Fruit fly (Drosophila melanogaster) whole organism, embryonic: Measurements from ENCODE around the gene RpS17.
A peak's percentile ranks its signal among the peaks of the same experiment; 100 is the strongest.

Experiments used
- Antp ChIP-seq: fragments of 200-800 bp; sonication (Bioruptor generic); optimal IDR thresholded peaks from 3 replicates; lab custom pipeline; 2016; ENCODE audit warnings: missing biosample characterization, missing genetic modification characterization
- Atf3 ChIP-seq: fragments of 200-800 bp; sonication (Bioruptor generic); optimal IDR thresholded peaks from 3 replicates; lab custom pipeline; 2016; ENCODE audit warnings: missing biosample characterization, missing genetic modification characterization
- BtbVII ChIP-seq: fragments of 200-800 bp; sonication (Bioruptor generic); optimal IDR thresholded peaks from 3 replicates; lab custom pipeline; 2017; ENCODE audit warnings: missing biosample characterization, mild to moderate bottlenecking, missing genetic modification characterization
- C15 ChIP-seq: fragments of 200-800 bp; sonication (Bioruptor generic); IDR thresholded peaks from 3 replicates; pipeline ENCODE4 v1.3.6; 2022; ENCODE audit warnings: missing biosample characterization, missing genetic modification characterization
- CG10267 ChIP-seq: fragments of 200-800 bp; sonication (Bioruptor generic); optimal IDR thresholded peaks from 2 replicates; lab custom pipeline; 2018; ENCODE audit warnings: missing biosample characterization, mild to moderate bottlenecking, missing genetic modification characterization, moderate library complexity
- CG10543 ChIP-seq: fragments of 200-800 bp; sonication (Bioruptor generic); optimal IDR thresholded peaks from 3 replicates; lab custom pipeline; 2017; ENCODE audit warnings: missing biosample characterization, mild to moderate bottlenecking, missing genetic modification characterization, moderate library complexity
- CG10959 ChIP-seq: fragments of 200-800 bp; sonication (Bioruptor generic); IDR thresholded peaks from 2 replicates; pipeline ENCODE4 v1.3.6; 2022; ENCODE audit warnings: missing biosample characterization, missing genetic modification characterization
- CG12769 ChIP-seq: fragments of 200-800 bp; sonication (Bioruptor generic); optimal IDR thresholded peaks from 2 replicates; lab custom pipeline; 2019; ENCODE audit warnings: missing biosample characterization, mild to moderate bottlenecking, missing genetic modification characterization, moderate library complexity
- CG13775 ChIP-seq: fragments of 200-800 bp; sonication (Bioruptor generic); optimal IDR thresholded peaks from 3 replicates; lab custom pipeline; 2017; ENCODE audit warnings: missing biosample characterization, mild to moderate bottlenecking, missing genetic modification characterization
- CG14965 ChIP-seq: fragments of 200-800 bp; sonication (Bioruptor generic); optimal IDR thresholded peaks from 2 replicates; lab custom pipeline; 2016; ENCODE audit warnings: missing biosample characterization, missing genetic modification characterization, borderline replicate concordance
- CG16815 ChIP-seq: fragments of 200-800 bp; sonication (Bioruptor generic); optimal IDR thresholded peaks from 3 replicates; lab custom pipeline; 2017; ENCODE audit warnings: missing biosample characterization, mild to moderate bottlenecking, missing genetic modification characterization
- CG16863 ChIP-seq: fragments of 200-800 bp; sonication (Bioruptor generic); optimal IDR thresholded peaks from 3 replicates; lab custom pipeline; 2016; ENCODE audit warnings: missing biosample characterization, missing genetic modification characterization
- CG30020 ChIP-seq: fragments of 200-800 bp; optimal IDR thresholded peaks from 2 replicates; lab custom pipeline; 2019; ENCODE audit warnings: missing biosample characterization, mild to moderate bottlenecking, missing genetic modification characterization, moderate library complexity
- CG4424 ChIP-seq: fragments of 200-800 bp; sonication (Bioruptor generic); optimal IDR thresholded peaks from 3 replicates; lab custom pipeline; 2016; ENCODE audit warnings: missing biosample characterization, missing genetic modification characterization
- CG6765 ChIP-seq: fragments of 200-800 bp; sonication (Bioruptor generic); optimal IDR thresholded peaks from 3 replicates; lab custom pipeline; 2017; ENCODE audit warnings: missing biosample characterization, mild to moderate bottlenecking, missing genetic modification characterization
- CG7928 ChIP-seq: fragments of 200-800 bp; sonication (Bioruptor generic); optimal IDR thresholded peaks from 2 replicates; lab custom pipeline; 2017; ENCODE audit warnings: missing biosample characterization, mild to moderate bottlenecking, missing genetic modification characterization
- CG8359 ChIP-seq: fragments of 200-800 bp; sonication (Bioruptor generic); optimal IDR thresholded peaks from 2 replicates; lab custom pipeline; 2017; ENCODE audit warnings: missing biosample characterization, mild to moderate bottlenecking, missing genetic modification characterization, borderline replicate concordance
- CG8388 ChIP-seq: fragments of 200-800 bp; sonication (Bioruptor generic); optimal IDR thresholded peaks from 2 replicates; lab custom pipeline; 2019; ENCODE audit warnings: missing biosample characterization, mild to moderate bottlenecking, missing genetic modification characterization, moderate library complexity
- CG8944 ChIP-seq: fragments of 200-800 bp; sonication (Bioruptor generic); optimal IDR thresholded peaks from 3 replicates; lab custom pipeline; 2016; ENCODE audit warnings: missing biosample characterization, missing genetic modification characterization
- CoRest ChIP-seq: fragments of 200-800 bp; sonication (Bioruptor generic); optimal IDR thresholded peaks from 3 replicates; lab custom pipeline; 2018; ENCODE audit warnings: missing biosample characterization, mild to moderate bottlenecking, missing genetic modification characterization, moderate library complexity
- D19A ChIP-seq: fragments of 200-800 bp; optimal IDR thresholded peaks from 3 replicates; lab custom pipeline; 2019; ENCODE audit warnings: missing biosample characterization, mild to moderate bottlenecking, missing genetic modification characterization, moderate library complexity
- Dbx ChIP-seq: fragments of 200-800 bp; sonication (Bioruptor generic); IDR thresholded peaks from 3 replicates; pipeline ENCODE4 v1.3.6; 2022; ENCODE audit warnings: missing biosample characterization, missing genetic modification characterization
- Deaf1 ChIP-seq: fragments of 200-800 bp; optimal IDR thresholded peaks from 3 replicates; lab custom pipeline; 2019; ENCODE audit warnings: missing biosample characterization, mild to moderate bottlenecking, missing genetic modification characterization, moderate library complexity
- Dll ChIP-seq: fragments of 200-800 bp; sonication (Bioruptor generic); IDR thresholded peaks from 4 replicates; pipeline ENCODE4 v1.3.6; 2022; ENCODE audit warnings: missing biosample characterization, missing genetic modification characterization; ENCODE audit not compliant: partially characterized antibody
- Hmx ChIP-seq: fragments of 200-800 bp; sonication (Bioruptor generic); optimal IDR thresholded peaks from 2 replicates; lab custom pipeline; 2016; ENCODE audit warnings: missing biosample characterization, missing genetic modification characterization
- Hr39 ChIP-seq: fragments of >200 bp; optimal IDR thresholded peaks from 2 replicates; lab custom pipeline; 2017
- Hsf ChIP-seq: fragments of 200-800 bp; sonication (Bioruptor generic); optimal IDR thresholded peaks from 3 replicates; lab custom pipeline; 2016; ENCODE audit warnings: missing biosample characterization, missing genetic modification characterization
- Jarid2 ChIP-seq: fragments of 200-800 bp; sonication (Bioruptor generic); optimal IDR thresholded peaks from 3 replicates; lab custom pipeline; 2017; ENCODE audit warnings: mild to moderate bottlenecking, missing biosample characterization, missing genetic modification reagents, missing genetic modification characterization
- MESR4 ChIP-seq: fragments of 200-800 bp; sonication (Bioruptor generic); optimal IDR thresholded peaks from 2 replicates; lab custom pipeline; 2018; ENCODE audit warnings: missing biosample characterization, mild to moderate bottlenecking, missing genetic modification characterization, moderate library complexity
- Mrtf ChIP-seq: fragments of 200-800 bp; sonication (Bioruptor generic); IDR thresholded peaks from 3 replicates; pipeline ENCODE4 v1.3.6; 2022; ENCODE audit warnings: missing biosample characterization, missing genetic modification characterization
- Nf-YC ChIP-seq: fragments of 200-800 bp; optimal IDR thresholded peaks from 3 replicates; lab custom pipeline; 2019; ENCODE audit warnings: missing biosample characterization, mild to moderate bottlenecking, missing genetic modification characterization, moderate library complexity
- Poxn ChIP-seq: fragments of 200-800 bp; sonication (Bioruptor generic); IDR thresholded peaks from 2 replicates; pipeline ENCODE4 v1.3.6; 2022; ENCODE audit warnings: missing biosample characterization, missing genetic modification characterization
- Rfx ChIP-seq: fragments of 200-800 bp; sonication (Bioruptor generic); IDR thresholded peaks from 2 replicates; pipeline ENCODE4 v1.3.6; 2022; ENCODE audit warnings: missing biosample characterization, missing genetic modification characterization
- Spps ChIP-seq: fragments of 200-800 bp; sonication (Bioruptor generic); optimal IDR thresholded peaks from 2 replicates; lab custom pipeline; 2018; ENCODE audit warnings: missing biosample characterization, mild to moderate bottlenecking, missing genetic modification characterization
- Xbp1 ChIP-seq: fragments of 200-800 bp; sonication (Bioruptor generic); optimal IDR thresholded peaks from 3 replicates; lab custom pipeline; 2016; ENCODE audit warnings: missing biosample characterization, mild to moderate bottlenecking, missing genetic modification characterization
- amos ChIP-seq: fragments of 200-800 bp; sonication (Bioruptor generic); IDR thresholded peaks from 2 replicates; pipeline ENCODE4 v1.3.6; 2022; ENCODE audit warnings: missing biosample characterization, missing genetic modification characterization; ENCODE audit not compliant: partially characterized antibody
- ap ChIP-seq: fragments of 200-800 bp; sonication (Bioruptor generic); IDR thresholded peaks from 2 replicates; pipeline ENCODE4 v1.3.6; 2022; ENCODE audit warnings: missing biosample characterization, missing genetic modification characterization
- bab2 ChIP-seq: fragments of 200-800 bp; sonication (Bioruptor generic); optimal IDR thresholded peaks from 2 replicates; lab custom pipeline; 2016; ENCODE audit warnings: missing biosample characterization, missing genetic modification characterization
- crc ChIP-seq: fragments of 200-800 bp; sonication (Bioruptor generic); optimal IDR thresholded peaks from 2 replicates; lab custom pipeline; 2016; ENCODE audit warnings: missing biosample characterization, missing genetic modification characterization
- dimm ChIP-seq: fragments of 200-800 bp; sonication (Bioruptor generic); IDR thresholded peaks from 2 replicates; pipeline ENCODE4 v1.3.6; 2022; ENCODE audit warnings: missing biosample characterization, missing genetic modification characterization
- dm ChIP-seq: fragments of 200-800 bp; sonication (Bioruptor generic); optimal IDR thresholded peaks from 3 replicates; lab custom pipeline; 2016; ENCODE audit warnings: missing biosample characterization, missing genetic modification characterization
- exex ChIP-seq: fragments of 200-800 bp; sonication (Bioruptor generic); optimal IDR thresholded peaks from 4 replicates; lab custom pipeline; 2018; ENCODE audit warnings: missing biosample characterization, mild to moderate bottlenecking, missing genetic modification characterization, moderate library complexity
- fru ChIP-seq: fragments of >200 bp; optimal IDR thresholded peaks from 2 replicates; lab custom pipeline; 2017
- fu2 ChIP-seq: fragments of 200-800 bp; sonication (Bioruptor generic); optimal IDR thresholded peaks from 2 replicates; lab custom pipeline; 2016; ENCODE audit warnings: missing biosample characterization, missing genetic modification characterization
- kni ChIP-seq: fragments of 200-800 bp; sonication (Bioruptor generic); optimal IDR thresholded peaks from 3 replicates; lab custom pipeline; 2017; ENCODE audit warnings: mild to moderate bottlenecking, missing biosample characterization, missing genetic modification reagents, missing genetic modification characterization
- knrl ChIP-seq: fragments of 200-800 bp; sonication (Bioruptor generic); IDR thresholded peaks from 3 replicates; pipeline ENCODE4 v1.3.6; 2022; ENCODE audit warnings: missing biosample characterization, missing genetic modification characterization; ENCODE audit not compliant: partially characterized antibody
- luna ChIP-seq: fragments of 200-800 bp; sonication (Bioruptor generic); optimal IDR thresholded peaks from 2 replicates; lab custom pipeline; 2016; ENCODE audit warnings: missing biosample characterization, missing genetic modification characterization
- prd ChIP-seq, 3 experiments: fragments of >200 bp in 2 of 3; fragments of 200-800 bp in 1 of 3; sonication (Bioruptor generic) in 1 of 3; optimal IDR thresholded peaks in 2 of 3; IDR thresholded peaks in 1 of 3; 2 replicates in 2 of 3; 3 replicates in 1 of 3; pipeline versions ENCODE4 v1.3.6 to Lab custom; 2017 to 2022; ENCODE audit warnings: missing biosample characterization in 1 of 3, missing genetic modification characterization in 1 of 3
- sens-2 ChIP-seq: fragments of 200-800 bp; sonication (Bioruptor generic); IDR thresholded peaks from 2 replicates; pipeline ENCODE4 v1.3.6; 2022; ENCODE audit warnings: missing biosample characterization, missing genetic modification characterization
- tna ChIP-seq: fragments of 200-800 bp; sonication (Bioruptor generic); IDR thresholded peaks from 2 replicates; pipeline ENCODE4 v1.3.6; 2022; ENCODE audit warnings: missing biosample characterization, missing genetic modification characterization; ENCODE audit not compliant: partially characterized antibody
- usp ChIP-seq: fragments of >200 bp; optimal IDR thresholded peaks from 2 replicates; lab custom pipeline; 2017; ENCODE audit warnings: missing biosample characterization, missing genetic modification characterization

The RpS17 gene

dm6 chr3L:9435315-9435714 lies 5.7 kb upstream of the RpS17 start, which contains the start of gene CG42526 (continued):
- TF ChIP-seq CG13775 (GFP tag; lab: Kevin White, UChicago) (peak; percentile 1), Spps (tag; lab: Kevin White, UChicago) (no peak), C15 (GFP tag; lab: Robert Waterston, UW) (no peak), CG30020 (tag; lab: Kevin White, UChicago) (no peak), tna (GFP tag; lab: Robert Waterston, UW) (no peak), Antp (GFP tag; lab: Kevin White, UChicago) (peak; percentile 50), Jarid2 (GFP tag; lab: Kevin White, UChicago) (no peak), fru (lab: Kevin White, UChicago) (no peak), CG8944 (GFP tag; lab: Kevin White, UChicago) (peak; percentile 30), CG10959 (GFP tag; lab: Robert Waterston, UW) (no peak), CG4424 (GFP tag; lab: Kevin White, UChicago) (no peak), amos (GFP tag; lab: Robert Waterston, UW) (peak; percentile 44; the same call in 1 of the 2 replicates), BtbVII (GFP tag; lab: Kevin White, UChicago) (no peak), MESR4 (GFP tag; lab: Kevin White, UChicago) (peak; percentile 22), exex (tag; lab: Kevin White, UChicago) (no peak), usp (GFP tag; lab: Kevin White, UChicago) (no peak), CG12769 (tag; lab: Kevin White, UChicago) (peak; percentile 56), bab2 (GFP tag; lab: Kevin White, UChicago) (peak; percentile 56), dimm (no peak), CG14965 (GFP tag; lab: Kevin White, UChicago) (no peak), sens-2 (0 out of 2 replicates have a peak, but pooled peaks have one; percentile 38), Deaf1 (no peak), D19A (tag; lab: Kevin White, UChicago) (no peak), Nf-YC (tag; lab: Kevin White, UChicago) (no peak), dm (GFP tag; lab: Kevin White, UChicago) (peak; percentile 34), CG8388 (peak; percentile 1), CG6765 (GFP tag; lab: Kevin White, UChicago) (no peak), Mrtf (GFP tag; lab: Robert Waterston, UW) (no peak), fu2 (GFP tag; lab: Kevin White, UChicago) (peak; percentile 6), Dbx (GFP tag; lab: Robert Waterston, UW) (peak; percentile 39; the same call in 1 of the 3 replicates), CG16863 (peak; percentile 34), Rfx (peak; percentile 70), CG8359 (GFP tag; lab: Kevin White, UChicago) (no peak), Hr39 (lab: Kevin White, UChicago) (no peak), Dll (peak; percentile 68), CG7928 (no peak), prd (optimal IDR thresholded peaks at IDR 0.05; lab: Kevin White, UChicago) (no peak), prd (GFP tag; IDR thresholded peaks at IDR 0.05; lab: Robert Waterston, UW) (no peak), Atf3 (GFP tag; lab: Kevin White, UChicago) (no peak), CoRest (tag; lab: Kevin White, UChicago) (peak; percentile 35), CG10267 (tag; lab: Kevin White, UChicago) (peak; percentile 93), kni (GFP tag; lab: Kevin White, UChicago) (no peak), crc (GFP tag; lab: Kevin White, UChicago) (no peak), Poxn (GFP tag; lab: Robert Waterston, UW) (no peak), Xbp1 (GFP tag; lab: Kevin White, UChicago) (peak; percentile 54), ap (0 out of 2 replicates have a peak, but pooled peaks have one; percentile 5), Hmx (peak; percentile 35), CG10543 (GFP tag; lab: Kevin White, UChicago) (no peak), CG16815 (GFP tag; lab: Kevin White, UChicago) (no peak), Hsf (GFP tag; lab: Kevin White, UChicago) (peak; percentile 63), luna (GFP tag; lab: Kevin White, UChicago) (no peak), knrl (peak; percentile 7; the same call in 1 of the 3 replicates)
